Fruit fly (Drosophila melanogaster): Measurements from ENCODE around the gene Cnb.

The Cnb gene

dm6 chr3L:1969539-1970337, 22.4 kb downstream of the Cnb start, which contains the start of gene CG1927:
Gene CG1927 (minus strand): TSS chr3L:1970079.
- TF ChIP-seq CG8478 (optimal IDR thresholded peaks at IDR 0.05) (no peak), Dll (optimal IDR thresholded peaks at IDR 0.05) (no peak), EcR (GFP tag; optimal IDR thresholded peaks at IDR 0.05) (no peak)

- TF ChIP-seq usp (GFP tag; optimal IDR thresholded peaks at IDR 0.05) (no peak), Dll (optimal IDR thresholded peaks at IDR 0.05) (no peak), CG8478 (optimal IDR thresholded peaks at IDR 0.05) (no peak), psq (optimal IDR thresholded peaks at IDR 0.05) (no peak), EcR (GFP tag; optimal IDR thresholded peaks at IDR 0.05) (no peak), pan (optimal IDR thresholded peaks at IDR 0.05) (no peak)
These were observed 23.9 kb downstream of the Cnb start, which contains the start of the genes CG11815 and acs for dm6 chr3L:1971103-1971742. Gene CG11815 (minus strand): TSS chr3L:1971200. Gene acs (plus strand): TSS chr3L:1971638.

dm6 chr3L:1976760-1977159, 29.4 kb downstream of the Cnb start:
- TF ChIP-seq pan (optimal IDR thresholded peaks at IDR 0.05) (no peak), CG8478 (optimal IDR thresholded peaks at IDR 0.05) (no peak), usp (GFP tag; optimal IDR thresholded peaks at IDR 0.05) (no peak), EcR (GFP tag; optimal IDR thresholded peaks at IDR 0.05) (no peak), Dll (optimal IDR thresholded peaks at IDR 0.05) (no peak), psq (optimal IDR thresholded peaks at IDR 0.05) (no peak)

- TF ChIP-seq pan (optimal IDR thresholded peaks at IDR 0.05) (no peak), usp (GFP tag; optimal IDR thresholded peaks at IDR 0.05) (no peak), CG8478 (optimal IDR thresholded peaks at IDR 0.05) (no peak), psq (optimal IDR thresholded peaks at IDR 0.05) (no peak), Dll (optimal IDR thresholded peaks at IDR 0.05) (no peak), EcR (GFP tag; optimal IDR thresholded peaks at IDR 0.05) (no peak)
These were observed 38.0 kb downstream of the Cnb start for dm6 chr3L:1985406-1985805.
